Fruit fly (Drosophila melanogaster): ENCODE measurements around the gene corto.

dm6 chr3R:5127790-5128243, 40.9 kb upstream of the corto start, which contains the start of gene RabGGTa:
- TF ChIP-seq CTCF (optimal IDR thresholded peaks at IDR 0.05) (peak in 1 of 2 experiments; percentile 23), CG8478 (optimal IDR thresholded peaks at IDR 0.05) (no peak)
